Worm (Caenorhabditis elegans) whole organism, L4 larva: Measurements from ENCODE around the gene slc-36.3.
A peak's percentile ranks its signal among the peaks of the same experiment; 100 is the strongest.
"Not testable (repeated sequence)": the region's sequence is repeated elsewhere in the genome, so short reads cannot be mapped to it uniquely, and the experiment has no call there.

ENCODE experiments used
- F44E2.7 ChIP-seq: fragments of 200-800 bp; sonication (Bioruptor generic); IDR thresholded peaks from 2 replicates; pipeline ENCODE4 v2.1.2; 2022; ENCODE audit warnings: missing genetic modification characterization, missing compliant biosample characterization
- Y5F2A.4 ChIP-seq: fragments of 200-800 bp; sonication (Bioruptor generic); optimal IDR thresholded peaks from 2 replicates; lab custom pipeline; 2018; ENCODE audit warnings: mild to moderate bottlenecking, missing genetic modification characterization, missing compliant biosample characterization
- ZK546.5 ChIP-seq, 2 experiments: sonication (generic microtip); optimal IDR thresholded peaks; 2 replicates each; lab custom pipeline; 2017; ENCODE audit warnings: missing biosample characterization in 2 of 2, missing genetic modification characterization in 2 of 2
- aha-1 ChIP-seq: fragments of 150-350 bp; peaks from one replicate; lab custom pipeline; 2014; ENCODE audit warnings: missing biosample characterization, missing genetic modification characterization
- ctbp-1 ChIP-seq: fragments of 200-800 bp; sonication (Bioruptor generic); IDR thresholded peaks from 2 replicates; pipeline ENCODE4 v1.3.6; 2022; ENCODE audit warnings: missing genetic modification reagents, missing genetic modification characterization, missing compliant biosample characterization
- daf-16 ChIP-seq, 3 experiments: sonication (generic microtip); optimal IDR thresholded peaks; 2 replicates each; lab custom pipeline; 2016 to 2017; ENCODE audit warnings: missing genetic modification characterization in 3 of 3, missing genetic modification reagents in 3 of 3, mild to moderate bottlenecking in 2 of 3, missing compliant biosample characterization in 2 of 3, missing biosample characterization in 1 of 3, moderate library complexity in 1 of 3
- daf-8 ChIP-seq: fragments of 200-800 bp; sonication (Bioruptor generic); IDR thresholded peaks from 2 replicates; pipeline ENCODE4 v1.3.6; 2022; ENCODE audit warnings: missing genetic modification characterization, missing compliant biosample characterization
- dmd-6 ChIP-seq: fragments of 200-800 bp; sonication (Bioruptor generic); IDR thresholded peaks from 2 replicates; pipeline ENCODE4 v1.3.6; 2022; ENCODE audit warnings: missing genetic modification reagents, missing genetic modification characterization, missing compliant biosample characterization
- duxl-1 ChIP-seq: sonication (generic microtip); optimal IDR thresholded peaks from 2 replicates; lab custom pipeline; 2016; ENCODE audit warnings: mild to moderate bottlenecking, missing genetic modification characterization, moderate library complexity, missing compliant biosample characterization; ENCODE audit not compliant: poor library complexity
- dve-1 ChIP-seq: sonication (generic microtip); optimal IDR thresholded peaks from 2 replicates; lab custom pipeline; 2017; ENCODE audit warnings: antibody characterized with exemption, mild to moderate bottlenecking, missing genetic modification characterization, missing compliant biosample characterization; ENCODE audit not compliant: insufficient read depth
- egl-27 ChIP-seq: sonication (generic microtip); optimal IDR thresholded peaks from 3 replicates; lab custom pipeline; 2017; ENCODE audit warnings: missing biosample characterization, missing genetic modification reagents, missing genetic modification characterization
- fkh-10 ChIP-seq: fragments of 150-350 bp; optimal IDR thresholded peaks from 2 replicates; lab custom pipeline; 2014; ENCODE audit warnings: missing biosample characterization, missing genetic modification reagents, missing genetic modification characterization
- hlh-11 ChIP-seq: fragments of 200-800 bp; sonication (Bioruptor generic); optimal IDR thresholded peaks from 2 replicates; lab custom pipeline; 2018; ENCODE audit warnings: mild to moderate bottlenecking, missing genetic modification characterization, missing compliant biosample characterization
- hlh-30 ChIP-seq: sonication (generic microtip); optimal IDR thresholded peaks from 2 replicates; lab custom pipeline; 2017; ENCODE audit warnings: antibody characterized with exemption, mild to moderate bottlenecking, missing genetic modification characterization, missing compliant biosample characterization; ENCODE audit not compliant: insufficient read depth
- jun-1 ChIP-seq: fragments of 150-350 bp; optimal IDR thresholded peaks from 2 replicates; lab custom pipeline; 2014; ENCODE audit warnings: missing biosample characterization, missing genetic modification reagents, missing genetic modification characterization
- lin-13 ChIP-seq: fragments of 150-350 bp; optimal IDR thresholded peaks from 2 replicates; lab custom pipeline; 2014; ENCODE audit warnings: missing biosample characterization, missing genetic modification reagents, missing genetic modification characterization
- lir-3 ChIP-seq: sonication (generic microtip); optimal IDR thresholded peaks from 2 replicates; lab custom pipeline; 2016; ENCODE audit warnings: mild to moderate bottlenecking, missing genetic modification characterization, missing compliant biosample characterization
- nhr-10 ChIP-seq: fragments of 150-350 bp; optimal IDR thresholded peaks from 2 replicates; lab custom pipeline; 2014; ENCODE audit warnings: missing biosample characterization, missing genetic modification characterization
- nhr-111 ChIP-seq: fragments of 200-800 bp; sonication (Bioruptor generic); optimal IDR thresholded peaks from 2 replicates; lab custom pipeline; 2018; ENCODE audit warnings: mild to moderate bottlenecking, missing genetic modification characterization, missing compliant biosample characterization
- nhr-48 ChIP-seq: sonication (generic microtip); optimal IDR thresholded peaks from 2 replicates; lab custom pipeline; 2016; ENCODE audit warnings: mild to moderate bottlenecking, missing genetic modification characterization, missing compliant biosample characterization
- pha-4 ChIP-seq, 2 experiments: fragments of 150-350 bp in 1 of 2; fragments of 200-800 bp in 1 of 2; sonication (Bioruptor generic) in 1 of 2; IDR thresholded peaks in 1 of 2; optimal IDR thresholded peaks in 1 of 2; 2 replicates each; pipeline versions ENCODE4 v1.3.6 to Lab custom; 2014 to 2022; ENCODE audit warnings: missing genetic modification characterization in 2 of 2, missing genetic modification reagents in 2 of 2, missing biosample characterization in 1 of 2, missing compliant biosample characterization in 1 of 2
- pqm-1 ChIP-seq: sonication (generic microtip); optimal IDR thresholded peaks from 2 replicates; lab custom pipeline; 2017; ENCODE audit warnings: missing biosample characterization, missing genetic modification characterization
- set-16 ChIP-seq: fragments of 200-800 bp; sonication (Bioruptor generic); IDR thresholded peaks from 2 replicates; pipeline ENCODE4 v1.3.6; 2022; ENCODE audit warnings: missing genetic modification reagents, missing genetic modification characterization, missing compliant biosample characterization
- spr-1 ChIP-seq: sonication (generic microtip); optimal IDR thresholded peaks from 2 replicates; lab custom pipeline; 2016; ENCODE audit warnings: mild to moderate bottlenecking, missing genetic modification characterization, missing compliant biosample characterization
- tra-1 ChIP-seq: fragments of 200-800 bp; sonication (Bioruptor generic); IDR thresholded peaks from 2 replicates; pipeline ENCODE4 v1.3.6; 2022; ENCODE audit warnings: missing genetic modification reagents, missing genetic modification characterization, missing compliant biosample characterization
- vab-7 ChIP-seq: fragments of 200-800 bp; sonication (Bioruptor generic); IDR thresholded peaks from 2 replicates; pipeline ENCODE4 v1.3.6; 2022; ENCODE audit warnings: missing genetic modification reagents, missing genetic modification characterization, missing compliant biosample characterization
- zag-1 ChIP-seq: fragments of 150-350 bp; optimal IDR thresholded peaks from 2 replicates; lab custom pipeline; 2014; ENCODE audit warnings: missing biosample characterization, missing genetic modification characterization

slc-36.3 gene

DNA sequence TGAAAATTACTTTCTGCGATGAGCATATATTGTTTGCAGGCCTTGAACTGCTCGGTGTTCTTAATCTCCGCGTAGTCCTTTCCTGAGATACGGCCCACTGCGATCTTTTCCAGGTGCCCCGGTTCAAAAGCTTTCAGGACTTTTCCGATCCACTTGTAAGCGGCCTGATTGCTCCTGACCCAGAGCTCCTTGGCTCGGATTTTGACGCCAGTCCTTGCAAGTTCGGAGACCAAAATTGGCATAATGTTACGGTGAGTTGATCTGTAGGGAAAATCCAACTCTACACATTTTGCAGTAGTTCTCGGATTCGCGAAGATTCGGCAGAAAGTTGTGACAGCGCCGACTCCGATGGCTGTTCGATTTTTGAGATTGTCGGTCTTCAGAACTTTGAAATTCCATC is 27.0 kb downstream of the slc-36.3 start:
- TF ChIP-seq ZK546.5 (tag; optimal IDR thresholded peaks at IDR 0.05; lab: Kevin White, UChicago) (no peak), Y5F2A.4 (GFP tag; lab: Kevin White, UChicago) (no peak), F44E2.7 (0 out of 2 replicates have a peak, but pooled peaks have one; percentile 70), dve-1 (tag; lab: Kevin White, UChicago) (no peak), nhr-10 (tag; lab: Kevin White, UChicago) (no peak), aha-1 (peak; percentile 96), pha-4 (GFP tag; IDR thresholded peaks at IDR 0.05; lab: Robert Waterston, UW) (no peak), pha-4 (tag; optimal IDR thresholded peaks at IDR 0.05; lab: Kevin White, UChicago) (no peak)

DNA sequence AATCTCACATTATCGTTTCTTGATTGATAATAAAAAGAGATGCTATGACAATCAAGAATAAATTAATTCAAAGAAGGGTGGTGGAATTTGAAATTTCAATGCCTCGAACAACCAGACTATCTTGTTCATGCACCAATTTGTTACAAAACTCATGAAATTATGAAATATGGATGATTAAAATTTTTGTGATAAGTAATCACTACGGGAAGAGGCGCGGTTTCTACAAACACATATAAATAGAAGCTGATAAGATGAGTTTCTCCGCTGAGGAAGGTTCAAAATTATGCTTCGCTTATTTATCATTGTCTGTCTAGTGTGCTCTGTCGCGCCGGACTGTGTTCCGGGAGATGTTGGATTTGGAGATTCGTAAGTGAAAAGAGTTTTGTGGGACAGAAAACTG is 29.5 kb downstream of the slc-36.3 start:
- TF ChIP-seq pha-4 (GFP tag; IDR thresholded peaks at IDR 0.05; lab: Robert Waterston, UW) (no peak), pha-4 (tag; optimal IDR thresholded peaks at IDR 0.05; lab: Kevin White, UChicago) (no peak), zag-1 (tag; lab: Kevin White, UChicago) (no peak), pqm-1 (peak; percentile 48), nhr-111 (GFP tag; lab: Kevin White, UChicago) (no peak)

DNA sequence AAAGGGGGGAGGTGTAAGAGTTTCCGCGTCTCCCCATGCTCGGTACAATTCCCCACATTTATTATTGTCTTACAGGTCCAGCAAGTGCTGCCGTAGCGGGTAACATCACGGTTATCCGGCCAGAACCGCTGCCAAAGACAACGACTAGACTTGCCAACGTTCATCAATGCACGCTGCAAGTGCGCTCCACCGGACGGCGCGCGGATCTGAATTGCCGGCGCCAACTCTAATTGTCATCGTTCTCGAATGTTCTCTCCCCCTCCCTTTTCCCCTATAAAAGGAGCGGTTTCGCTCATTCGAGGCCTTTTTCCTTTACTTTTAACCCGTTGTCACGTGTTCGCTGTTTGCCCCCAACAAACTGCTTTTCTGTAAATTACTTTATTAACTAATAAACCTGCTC is 30.3 kb downstream of the slc-36.3 start, which contains the start of gene Y38H6C.8:
Gene Y38H6C.8 (plus strand): TSS at position 301 of the 400 bp plus-strand sequence.
- TF ChIP-seq lir-3 (tag; lab: Kevin White, UChicago); hlh-11 (tag; lab: Kevin White, UChicago); pha-4 (GFP tag; IDR thresholded peaks at IDR 0.05; lab: Robert Waterston, UW); pha-4 (tag; optimal IDR thresholded peaks at IDR 0.05; lab: Kevin White, UChicago): not testable (repeated sequence)

DNA sequence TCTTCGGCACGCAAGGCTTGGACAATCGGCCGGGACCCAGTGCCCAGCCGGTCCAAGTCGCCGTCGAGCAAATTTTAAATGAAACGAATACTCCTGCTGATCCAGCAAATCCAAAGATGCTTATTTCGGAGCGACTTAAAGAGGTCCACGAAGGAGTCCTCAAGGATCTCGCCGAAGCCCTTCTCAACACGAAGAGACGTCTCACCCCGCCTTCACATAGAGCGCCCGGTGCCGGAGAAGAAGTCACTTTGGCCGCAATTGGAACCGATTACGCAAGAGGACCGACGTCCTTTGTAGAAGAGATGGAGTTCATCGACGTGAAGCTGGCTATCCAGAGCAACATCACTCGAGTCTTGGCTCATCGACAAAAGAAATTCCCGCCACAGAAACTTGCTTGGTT is 34.6 kb downstream of the slc-36.3 start:
- TF ChIP-seq set-16 (peak; percentile 49; the same call in 1 of the 2 replicates), tra-1 (GFP tag; lab: Robert Waterston, UW) (no peak)

DNA sequence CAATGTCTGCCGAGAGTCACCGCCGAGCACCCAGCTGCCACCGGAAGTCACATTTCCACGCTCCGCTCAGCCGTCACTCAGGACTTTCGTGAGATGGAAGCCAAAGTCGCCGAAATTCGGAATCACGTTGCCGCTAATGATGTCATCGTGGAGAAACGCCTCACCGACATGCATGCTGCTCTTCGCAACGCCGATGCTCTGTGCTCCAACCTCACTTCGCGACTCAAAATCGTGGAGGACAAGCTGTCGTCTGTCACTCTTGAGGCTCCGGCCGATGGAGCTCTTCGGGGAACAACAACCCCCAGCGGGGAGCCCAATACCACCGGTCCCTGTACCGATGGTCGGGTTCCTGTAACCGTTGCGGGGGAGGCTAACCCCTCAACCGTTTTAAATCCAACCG is 37.5 kb downstream of the slc-36.3 start:
- TF ChIP-seq set-16 (peak; percentile 81), jun-1 (tag; lab: Kevin White, UChicago) (no peak)

DNA sequence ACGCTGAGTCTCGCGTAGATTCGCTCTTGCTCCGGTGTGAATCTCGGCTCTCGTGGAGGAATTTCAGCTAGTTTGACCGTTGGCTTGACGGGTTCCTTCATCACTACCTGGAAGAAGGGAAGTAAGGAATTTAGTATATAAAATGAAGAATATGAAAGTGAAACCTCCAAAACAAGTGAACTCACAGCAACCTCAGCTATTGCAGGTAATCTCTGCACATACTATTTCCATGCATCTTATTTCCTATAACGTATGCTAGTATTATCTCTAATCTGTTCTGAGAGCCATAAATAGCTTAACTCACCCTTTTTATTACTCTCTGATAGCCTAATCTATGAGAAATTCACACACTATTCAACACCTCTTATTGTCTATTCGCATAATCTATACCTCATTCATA is 39.0 kb downstream of the slc-36.3 start, which contains the start of gene Y38H6C.4:
Gene Y38H6C.4 (minus strand): TSS at position 101 of the 400 bp plus-strand sequence.
- TF ChIP-seq ctbp-1 (GFP tag; lab: Robert Waterston, UW) (no peak), daf-8 (no peak), lir-3 (tag; lab: Kevin White, UChicago) (no peak), fkh-10 (GFP tag; lab: Kevin White, UChicago) (no peak), hlh-30 (no peak)

DNA sequence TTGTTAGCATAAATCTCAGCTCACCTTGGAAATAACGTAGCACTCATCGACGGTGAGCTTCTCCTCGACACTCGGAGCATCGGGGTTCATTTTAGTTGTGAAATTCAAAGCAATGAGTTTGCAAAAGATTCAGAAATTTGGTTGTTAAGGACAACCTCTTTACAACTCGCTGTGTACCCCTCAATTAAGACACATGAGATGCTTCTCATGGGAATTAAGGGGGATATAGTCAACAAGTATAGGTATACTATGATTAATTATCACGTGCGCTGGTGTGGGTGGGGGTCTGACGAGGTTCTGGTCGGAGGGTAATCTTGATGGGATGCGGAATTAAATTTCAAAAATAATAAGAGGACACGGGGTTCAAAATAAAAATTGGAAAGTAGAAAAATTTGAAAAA is 43.6 kb downstream of the slc-36.3 start, which contains the start of gene dct-14:
Gene dct-14 (minus strand): TSS at position 101 of the 400 bp plus-strand sequence.
- TF ChIP-seq spr-1 (tag; lab: Kevin White, UChicago) (no peak), egl-27 (tag; lab: Kevin White, UChicago) (no peak), duxl-1 (tag; lab: Kevin White, UChicago) (no peak), ctbp-1 (GFP tag; lab: Robert Waterston, UW) (no peak)

DNA sequence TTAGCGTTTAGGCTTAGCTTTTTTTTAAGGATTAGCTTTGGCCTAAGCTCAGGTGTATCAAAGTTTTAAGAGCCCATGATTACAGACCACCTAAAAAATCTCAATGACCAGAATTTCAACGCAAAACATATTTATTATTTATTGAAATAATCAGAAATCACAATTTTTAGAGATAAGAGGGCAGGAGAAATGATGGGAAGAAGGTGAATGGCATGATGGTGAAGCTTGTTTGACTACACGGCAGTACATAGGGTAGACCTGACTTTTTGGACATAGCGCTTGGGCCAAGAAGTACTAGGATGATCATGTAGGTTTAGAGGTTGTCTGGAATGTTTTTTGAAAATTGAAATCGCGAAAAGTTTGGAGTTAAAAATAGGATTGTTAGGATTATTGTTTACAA is 44.4 kb downstream of the slc-36.3 start:
- TF ChIP-seq vab-7 (GFP tag; lab: Robert Waterston, UW) (no peak), nhr-48 (tag; lab: Kevin White, UChicago) (peak; percentile 54), dmd-6 (GFP tag; lab: Robert Waterston, UW) (peak; percentile 76), daf-16 (GFP tag; optimal IDR thresholded peaks at IDR 0.05; lab: Kevin White, UChicago) (no peak), daf-16 (tag; optimal IDR thresholded peaks at IDR 0.05; lab: Kevin White, UChicago) (peak; percentile 65), pqm-1 (peak; percentile 37), lin-13 (GFP tag; lab: Kevin White, UChicago) (no peak), hlh-11 (tag; lab: Kevin White, UChicago) (peak; percentile 7)
- TF ChIP-seq, all 104 proteins: peak for 5
